Fruit fly (Drosophila melanogaster) whole organism, embryonic: ENCODE results near the gene CG14220.

Source experiments
- BtbVII ChIP-seq: fragments of 200-800 bp; sonication (Bioruptor generic); optimal IDR thresholded peaks from 3 replicates; lab custom pipeline; 2017; ENCODE audit warnings: missing biosample characterization, mild to moderate bottlenecking, missing genetic modification characterization
- CG10654 ChIP-seq: fragments of 200-800 bp; sonication (Bioruptor generic); optimal IDR thresholded peaks from 2 replicates; lab custom pipeline; 2016; ENCODE audit warnings: missing biosample characterization, missing genetic modification characterization
- CG12744 ChIP-seq: fragments of 200-800 bp; sonication (Bioruptor generic); optimal IDR thresholded peaks from 2 replicates; lab custom pipeline; 2016; ENCODE audit warnings: missing biosample characterization, missing genetic modification characterization
- CG12769 ChIP-seq: fragments of 200-800 bp; sonication (Bioruptor generic); optimal IDR thresholded peaks from 2 replicates; lab custom pipeline; 2019; ENCODE audit warnings: missing biosample characterization, mild to moderate bottlenecking, missing genetic modification characterization, moderate library complexity
- CG16779 ChIP-seq: fragments of 200-800 bp; sonication (Bioruptor generic); IDR thresholded peaks from 2 replicates; pipeline ENCODE4 v1.3.6; 2022; ENCODE audit warnings: missing biosample characterization, missing genetic modification characterization
- CG17328 ChIP-seq: fragments of 200-800 bp; sonication (Bioruptor generic); IDR thresholded peaks from 2 replicates; pipeline ENCODE4 v1.3.6; 2022; ENCODE audit warnings: missing biosample characterization, missing genetic modification characterization
- CG1792 ChIP-seq: fragments of 200-800 bp; sonication (Bioruptor generic); optimal IDR thresholded peaks from 2 replicates; lab custom pipeline; 2016; ENCODE audit warnings: missing biosample characterization, missing genetic modification characterization
- CG2116 ChIP-seq: fragments of 200-800 bp; sonication (Bioruptor generic); optimal IDR thresholded peaks from 3 replicates; lab custom pipeline; 2018; ENCODE audit warnings: missing biosample characterization, mild to moderate bottlenecking, missing genetic modification characterization
- CG3281 ChIP-seq: fragments of 200-800 bp; sonication (Bioruptor generic); optimal IDR thresholded peaks from 3 replicates; lab custom pipeline; 2017; ENCODE audit warnings: missing biosample characterization, mild to moderate bottlenecking, missing genetic modification characterization
- CG33213 ChIP-seq: fragments of 200-800 bp; sonication (Bioruptor generic); optimal IDR thresholded peaks from 3 replicates; lab custom pipeline; 2016; ENCODE audit warnings: missing biosample characterization, missing genetic modification characterization
- CG4328 ChIP-seq: fragments of 200-800 bp; sonication (Bioruptor generic); optimal IDR thresholded peaks from 3 replicates; lab custom pipeline; 2017; ENCODE audit warnings: missing biosample characterization, missing genetic modification reagents, missing genetic modification characterization
- CG4360 ChIP-seq: fragments of 200-800 bp; sonication (Bioruptor generic); IDR thresholded peaks from 2 replicates; pipeline ENCODE4 v1.3.6; 2022; ENCODE audit warnings: missing biosample characterization, missing genetic modification characterization
- CG4730 ChIP-seq: fragments of 200-800 bp; sonication (Bioruptor generic); IDR thresholded peaks from 2 replicates; pipeline ENCODE4 v1.3.6; 2022; ENCODE audit warnings: missing biosample characterization, missing genetic modification characterization
- CG7357 ChIP-seq: fragments of 200-800 bp; sonication (Bioruptor generic); IDR thresholded peaks from 3 replicates; pipeline ENCODE4 v1.3.6; 2022; ENCODE audit warnings: missing biosample characterization, missing genetic modification characterization
- CG8478 ChIP-seq: fragments of >200 bp; optimal IDR thresholded peaks from 2 replicates; lab custom pipeline; 2018
- CG9215 ChIP-seq: fragments of 200-800 bp; sonication (Bioruptor generic); IDR thresholded peaks from 2 replicates; pipeline ENCODE4 v1.3.6; 2022; ENCODE audit warnings: missing biosample characterization, missing genetic modification characterization
- CG9876 ChIP-seq: fragments of 200-800 bp; sonication (Bioruptor generic); optimal IDR thresholded peaks from 2 replicates; lab custom pipeline; 2016; ENCODE audit warnings: missing biosample characterization, missing genetic modification characterization
- D19B ChIP-seq: fragments of 200-800 bp; sonication (Bioruptor generic); optimal IDR thresholded peaks from 2 replicates; lab custom pipeline; 2017; ENCODE audit warnings: missing biosample characterization, mild to moderate bottlenecking, missing genetic modification characterization
- Doc3 ChIP-seq: fragments of 200-800 bp; sonication (Bioruptor generic); IDR thresholded peaks from 3 replicates; pipeline ENCODE4 v1.3.6; 2022; ENCODE audit warnings: missing biosample characterization, missing genetic modification characterization; ENCODE audit not compliant: partially characterized antibody
- Fer2 ChIP-seq: fragments of 200-800 bp; sonication (Bioruptor generic); optimal IDR thresholded peaks from 2 replicates; lab custom pipeline; 2018; ENCODE audit warnings: missing biosample characterization, mild to moderate bottlenecking, missing genetic modification characterization, moderate library complexity
- H2.0 ChIP-seq: fragments of 200-800 bp; sonication (Bioruptor generic); IDR thresholded peaks from 2 replicates; pipeline ENCODE4 v1.3.6; 2022; ENCODE audit warnings: missing biosample characterization, missing genetic modification characterization
- Med ChIP-seq: fragments of 200-800 bp; sonication (Bioruptor generic); peaks from one replicate; lab custom pipeline; 2016; ENCODE audit warnings: missing biosample characterization, missing genetic modification characterization, mild to moderate bottlenecking, inconsistent platforms, moderate library complexity
- Mes4 ChIP-seq: fragments of 200-800 bp; sonication (Bioruptor generic); optimal IDR thresholded peaks from 2 replicates; lab custom pipeline; 2016; ENCODE audit warnings: missing biosample characterization, missing genetic modification characterization
- Nf-YC ChIP-seq: fragments of 200-800 bp; optimal IDR thresholded peaks from 3 replicates; lab custom pipeline; 2019; ENCODE audit warnings: missing biosample characterization, mild to moderate bottlenecking, missing genetic modification characterization, moderate library complexity
- Opbp ChIP-seq: fragments of 200-800 bp; sonication (Bioruptor generic); IDR thresholded peaks from 3 replicates; pipeline ENCODE4 v1.3.6; 2022; ENCODE audit warnings: missing biosample characterization, missing genetic modification characterization; ENCODE audit not compliant: partially characterized antibody
- Six4 ChIP-seq: fragments of 200-800 bp; sonication (Bioruptor generic); optimal IDR thresholded peaks from 2 replicates; lab custom pipeline; 2016; ENCODE audit warnings: missing biosample characterization, missing genetic modification characterization
- Stat92E ChIP-seq, 3 experiments: fragments of >200 bp in 2 of 3; fragments of 200-800 bp in 1 of 3; sonication (Bioruptor generic) in 1 of 3; optimal IDR thresholded peaks; 2 replicates each; lab custom pipeline; 2017 to 2019; ENCODE audit warnings: missing biosample characterization in 3 of 3, missing genetic modification characterization in 3 of 3, mild to moderate bottlenecking in 1 of 3, moderate library complexity in 1 of 3
- Taf1 ChIP-seq: fragments of 200-800 bp; sonication (Bioruptor generic); IDR thresholded peaks from 2 replicates; pipeline ENCODE4 v1.3.6; 2022; ENCODE audit warnings: missing biosample characterization, missing genetic modification characterization
- Xrp1 ChIP-seq: fragments of 200-800 bp; sonication (Bioruptor generic); IDR thresholded peaks from 2 replicates; pipeline ENCODE4 v1.3.6; 2022; ENCODE audit warnings: missing biosample characterization, missing genetic modification characterization
- bab2 ChIP-seq: fragments of 200-800 bp; sonication (Bioruptor generic); optimal IDR thresholded peaks from 2 replicates; lab custom pipeline; 2016; ENCODE audit warnings: missing biosample characterization, missing genetic modification characterization
- cad ChIP-seq: fragments of >200 bp; optimal IDR thresholded peaks from 2 replicates; lab custom pipeline; 2017; ENCODE audit warnings: missing biosample characterization, missing genetic modification characterization
- cg ChIP-seq: fragments of 200-800 bp; sonication (Bioruptor generic); optimal IDR thresholded peaks from 3 replicates; lab custom pipeline; 2019; ENCODE audit warnings: missing biosample characterization, mild to moderate bottlenecking, missing genetic modification characterization, moderate library complexity
- ci ChIP-seq: fragments of 200-800 bp; sonication (Bioruptor generic); IDR thresholded peaks from 3 replicates; pipeline ENCODE4 v1.3.6; 2022; ENCODE audit warnings: missing biosample characterization, missing genetic modification characterization
- da ChIP-seq: fragments of 200-800 bp; sonication (Bioruptor generic); optimal IDR thresholded peaks from 2 replicates; lab custom pipeline; 2016; ENCODE audit warnings: missing biosample characterization, missing genetic modification characterization
- dmrt11E ChIP-seq: fragments of 200-800 bp; sonication (Bioruptor generic); optimal IDR thresholded peaks from 3 replicates; lab custom pipeline; 2018; ENCODE audit warnings: missing biosample characterization, mild to moderate bottlenecking, missing genetic modification characterization, moderate library complexity
- en ChIP-seq: fragments of 200-800 bp; sonication (Bioruptor generic); optimal IDR thresholded peaks from 2 replicates; lab custom pipeline; 2016; ENCODE audit warnings: missing biosample characterization, missing genetic modification characterization
- fu2 ChIP-seq: fragments of 200-800 bp; sonication (Bioruptor generic); optimal IDR thresholded peaks from 2 replicates; lab custom pipeline; 2016; ENCODE audit warnings: missing biosample characterization, missing genetic modification characterization
- gem ChIP-seq: fragments of 200-800 bp; sonication (Bioruptor generic); optimal IDR thresholded peaks from 2 replicates; lab custom pipeline; 2019; ENCODE audit warnings: missing biosample characterization, mild to moderate bottlenecking, missing genetic modification characterization, moderate library complexity
- inv ChIP-seq: fragments of 200-800 bp; sonication (Bioruptor generic); IDR thresholded peaks from 2 replicates; pipeline ENCODE4 v1.3.6; 2022; ENCODE audit warnings: missing biosample characterization, missing genetic modification characterization; ENCODE audit not compliant: partially characterized antibody
- kni ChIP-seq: fragments of 200-800 bp; sonication (Bioruptor generic); optimal IDR thresholded peaks from 3 replicates; lab custom pipeline; 2017; ENCODE audit warnings: mild to moderate bottlenecking, missing biosample characterization, missing genetic modification reagents, missing genetic modification characterization
- prd ChIP-seq, 3 experiments: fragments of >200 bp in 2 of 3; fragments of 200-800 bp in 1 of 3; sonication (Bioruptor generic) in 1 of 3; optimal IDR thresholded peaks in 2 of 3; IDR thresholded peaks in 1 of 3; 2 replicates in 2 of 3; 3 replicates in 1 of 3; pipeline versions ENCODE4 v1.3.6 to Lab custom; 2017 to 2022; ENCODE audit warnings: missing biosample characterization in 1 of 3, missing genetic modification characterization in 1 of 3
- sc ChIP-seq, 3 experiments: fragments of >200 bp in 2 of 3; fragments of 200-800 bp in 1 of 3; sonication (Bioruptor generic) in 1 of 3; optimal IDR thresholded peaks; 2 replicates in 2 of 3; 3 replicates in 1 of 3; lab custom pipeline; 2017; ENCODE audit warnings: mild to moderate bottlenecking in 1 of 3, missing biosample characterization in 1 of 3, missing genetic modification characterization in 1 of 3, missing genetic modification reagents in 1 of 3
- sens ChIP-seq: fragments of 200-800 bp; sonication (Bioruptor generic); peaks from one replicate; lab custom pipeline; 2016; ENCODE audit warnings: missing biosample characterization, missing genetic modification characterization
- seq ChIP-seq: fragments of 200-800 bp; sonication (Bioruptor generic); IDR thresholded peaks from 2 replicates; pipeline ENCODE4 v1.3.6; 2022; ENCODE audit warnings: missing biosample characterization, missing genetic modification characterization
- sisA ChIP-seq: fragments of 200-800 bp; sonication (Bioruptor generic); IDR thresholded peaks from 2 replicates; pipeline ENCODE4 v1.3.6; 2022; ENCODE audit warnings: missing biosample characterization, missing genetic modification characterization
- sob ChIP-seq: fragments of 200-800 bp; sonication (Bioruptor generic); IDR thresholded peaks from 2 replicates; pipeline ENCODE4 v1.3.6; 2022; ENCODE audit warnings: missing biosample characterization, missing genetic modification characterization
- stwl ChIP-seq: fragments of 200-800 bp; sonication (Bioruptor generic); optimal IDR thresholded peaks from 3 replicates; lab custom pipeline; 2018; ENCODE audit warnings: missing biosample characterization, mild to moderate bottlenecking, missing genetic modification characterization, moderate library complexity
- tap ChIP-seq: fragments of 200-800 bp; optimal IDR thresholded peaks from 3 replicates; lab custom pipeline; 2019; ENCODE audit warnings: missing biosample characterization, mild to moderate bottlenecking, missing genetic modification characterization, moderate library complexity
- unc-4 ChIP-seq: fragments of 200-800 bp; sonication (Bioruptor generic); IDR thresholded peaks from 2 replicates; pipeline ENCODE4 v1.3.6; 2022; ENCODE audit warnings: missing biosample characterization, missing genetic modification characterization; ENCODE audit not compliant: partially characterized antibody
- usp ChIP-seq: fragments of >200 bp; optimal IDR thresholded peaks from 2 replicates; lab custom pipeline; 2017; ENCODE audit warnings: missing biosample characterization, missing genetic modification characterization

Gene CG14220

dm6 chrX:19578908-19579647 is 22.6 kb downstream of the CG14220 start:
- TF ChIP-seq gem (tag; lab: Kevin White, UChicago) (no peak), kni (GFP tag; lab: Kevin White, UChicago) (no peak), CG4328 (GFP tag; lab: Kevin White, UChicago) (no peak), CG7357 (peak; percentile 70), ci (GFP tag; lab: Robert Waterston, UW) (0 out of 3 replicates have a peak, but pooled peaks have one; percentile 23), CG12769 (tag; lab: Kevin White, UChicago) (peak; percentile 78), CG9215 (GFP tag; lab: Robert Waterston, UW) (no peak), CG16779 (GFP tag; lab: Robert Waterston, UW) (no peak), Taf1 (GFP tag; lab: Robert Waterston, UW) (no peak), dmrt11E (tag; lab: Kevin White, UChicago) (no peak), Nf-YC (tag; lab: Kevin White, UChicago) (no peak), Xrp1 (GFP tag; lab: Robert Waterston, UW) (no peak), cad (GFP tag; lab: Kevin White, UChicago) (no peak), Mes4 (GFP tag; lab: Kevin White, UChicago) (no peak), prd (optimal IDR thresholded peaks at IDR 0.05; lab: Kevin White, UChicago) (no peak), prd (GFP tag; IDR thresholded peaks at IDR 0.05; lab: Robert Waterston, UW) (0 out of 3 replicates have a peak, but pooled peaks have one; percentile 12), CG12744 (GFP tag; lab: Kevin White, UChicago) (no peak), stwl (tag; lab: Kevin White, UChicago) (no peak), CG8478 (lab: Kevin White, UChicago) (peak; percentile 99), tap (no peak), bab2 (GFP tag; lab: Kevin White, UChicago) (no peak), Stat92E (GFP tag; optimal IDR thresholded peaks at IDR 0.05; lab: Kevin White, UChicago) (peak in 1 of 3 experiments; percentile 80), sens (GFP tag; lab: Kevin White, UChicago) (peak; percentile 68), H2.0 (no peak), seq (0 out of 2 replicates have a peak, but pooled peaks have one; percentile 8), sc (optimal IDR thresholded peaks at IDR 0.05; lab: Kevin White, UChicago) (no peak), sc (GFP tag; optimal IDR thresholded peaks at IDR 0.05; lab: Kevin White, UChicago) (no peak), Med (GFP tag; lab: Kevin White, UChicago) (peak; percentile 47), fu2 (GFP tag; lab: Kevin White, UChicago) (no peak), usp (GFP tag; lab: Kevin White, UChicago) (no peak), CG3281 (GFP tag; lab: Kevin White, UChicago) (no peak), D19B (GFP tag; lab: Kevin White, UChicago) (no peak), cg (GFP tag; lab: Kevin White, UChicago) (peak; percentile 95), en (GFP tag; lab: Kevin White, UChicago) (no peak), CG4730 (no peak), CG1792 (GFP tag; lab: Kevin White, UChicago) (no peak), inv (GFP tag; lab: Robert Waterston, UW) (no peak), CG33213 (GFP tag; lab: Kevin White, UChicago) (no peak), Opbp (GFP tag; lab: Robert Waterston, UW) (no peak), sob (no peak), CG2116 (GFP tag; lab: Kevin White, UChicago) (no peak), CG17328 (GFP tag; lab: Robert Waterston, UW) (no peak), Fer2 (tag; lab: Kevin White, UChicago) (no peak), CG4360 (GFP tag; lab: Robert Waterston, UW) (no peak), sisA (no peak), da (GFP tag; lab: Kevin White, UChicago) (no peak), BtbVII (GFP tag; lab: Kevin White, UChicago) (no peak), unc-4 (GFP tag; lab: Robert Waterston, UW) (no peak), Six4 (GFP tag; lab: Kevin White, UChicago) (no peak), Doc3 (GFP tag; lab: Robert Waterston, UW) (no peak), CG9876 (no peak), CG10654 (GFP tag; lab: Kevin White, UChicago) (no peak)
